Fruit fly (Drosophila melanogaster) whole organism, prepupa: ENCODE measurements around the gene Qsox2.

Source experiments
- CG10631 ChIP-seq: fragments of 200-800 bp; sonication (Bioruptor generic); optimal IDR thresholded peaks from 2 replicates; lab custom pipeline; 2016; ENCODE audit warnings: missing biosample characterization, missing genetic modification characterization
- CG10669 ChIP-seq: fragments of 200-800 bp; sonication (Bioruptor generic); optimal IDR thresholded peaks from 3 replicates; lab custom pipeline; 2018; ENCODE audit warnings: missing biosample characterization, mild to moderate bottlenecking, missing genetic modification characterization, moderate library complexity
- CG11294 ChIP-seq: fragments of 200-800 bp; sonication (Bioruptor generic); IDR thresholded peaks from 2 replicates; pipeline ENCODE4 v1.3.6; 2022; ENCODE audit warnings: missing biosample characterization, missing genetic modification characterization
- CG1621 ChIP-seq: fragments of 200-800 bp; sonication (Bioruptor generic); optimal IDR thresholded peaks from 3 replicates; lab custom pipeline; 2018; ENCODE audit warnings: missing biosample characterization, mild to moderate bottlenecking, missing genetic modification characterization
- CG16779 ChIP-seq: fragments of 200-800 bp; sonication (Bioruptor generic); optimal IDR thresholded peaks from 3 replicates; lab custom pipeline; 2017; ENCODE audit warnings: missing biosample characterization, mild to moderate bottlenecking, missing genetic modification characterization
- CG3032 ChIP-seq: fragments of 200-800 bp; optimal IDR thresholded peaks from 2 replicates; lab custom pipeline; 2019; ENCODE audit warnings: missing biosample characterization, mild to moderate bottlenecking, missing genetic modification characterization, moderate library complexity
- CG32006 ChIP-seq: fragments of 200-800 bp; sonication (Bioruptor generic); optimal IDR thresholded peaks from 3 replicates; lab custom pipeline; 2017; ENCODE audit warnings: missing biosample characterization, mild to moderate bottlenecking, missing genetic modification characterization
- CG34406 ChIP-seq: fragments of 200-800 bp; sonication (Bioruptor generic); optimal IDR thresholded peaks from 3 replicates; lab custom pipeline; 2016; ENCODE audit warnings: missing biosample characterization, missing genetic modification characterization
- CG3919 ChIP-seq: fragments of 200-800 bp; sonication (Bioruptor generic); optimal IDR thresholded peaks from 3 replicates; lab custom pipeline; 2016; ENCODE audit warnings: missing biosample characterization, missing genetic modification characterization
- CG6792 ChIP-seq: fragments of 200-800 bp; sonication (Bioruptor generic); optimal IDR thresholded peaks from 3 replicates; lab custom pipeline; 2016; ENCODE audit warnings: missing biosample characterization, missing genetic modification characterization
- CG6854 ChIP-seq: fragments of 200-800 bp; sonication (Bioruptor generic); optimal IDR thresholded peaks from 2 replicates; lab custom pipeline; 2017; ENCODE audit warnings: missing biosample characterization, mild to moderate bottlenecking, missing genetic modification characterization
- CG7368 ChIP-seq: fragments of 200-800 bp; sonication (Bioruptor generic); optimal IDR thresholded peaks from 3 replicates; lab custom pipeline; 2016; ENCODE audit warnings: missing biosample characterization, missing genetic modification characterization
- CG8119 ChIP-seq: fragments of 200-800 bp; sonication (Bioruptor generic); IDR thresholded peaks from 3 replicates; pipeline ENCODE4 v1.3.6; 2022; ENCODE audit warnings: missing biosample characterization, missing genetic modification characterization
- CG8319 ChIP-seq: fragments of 200-800 bp; sonication (Bioruptor generic); optimal IDR thresholded peaks from 3 replicates; lab custom pipeline; 2016; ENCODE audit warnings: missing biosample characterization, missing genetic modification characterization
- CG8632 ChIP-seq: fragments of 200-800 bp; sonication (Bioruptor generic); optimal IDR thresholded peaks from 3 replicates; lab custom pipeline; 2016; ENCODE audit warnings: missing biosample characterization, missing genetic modification characterization
- Eip75B ChIP-seq: fragments of 200-800 bp; sonication (Bioruptor generic); optimal IDR thresholded peaks from 3 replicates; lab custom pipeline; 2016; ENCODE audit warnings: missing biosample characterization, missing genetic modification characterization
- Eip78C ChIP-seq: fragments of 200-800 bp; sonication (Bioruptor generic); peaks from one replicate; lab custom pipeline; 2016; ENCODE audit warnings: missing biosample characterization, missing genetic modification characterization
- Ets96B ChIP-seq: fragments of 200-800 bp; optimal IDR thresholded peaks from 2 replicates; lab custom pipeline; 2019; ENCODE audit warnings: missing biosample characterization, mild to moderate bottlenecking, missing genetic modification characterization, moderate library complexity
- Gug ChIP-seq: fragments of 200-800 bp; sonication (Bioruptor generic); IDR thresholded peaks from 2 replicates; pipeline ENCODE4 v1.3.6; 2022; ENCODE audit warnings: missing biosample characterization, missing genetic modification characterization
- Hr38 ChIP-seq: sonication (Bioruptor generic); optimal IDR thresholded peaks from 2 replicates; lab custom pipeline; 2016; ENCODE audit warnings: missing biosample characterization, missing genetic modification characterization
- Lpt ChIP-seq: fragments of 200-800 bp; sonication (Bioruptor generic); optimal IDR thresholded peaks from 3 replicates; lab custom pipeline; 2016; ENCODE audit warnings: missing biosample characterization, missing genetic modification characterization
- Met ChIP-seq: fragments of 200-800 bp; sonication (Bioruptor generic); optimal IDR thresholded peaks from 3 replicates; lab custom pipeline; 2016; ENCODE audit warnings: missing biosample characterization, missing genetic modification characterization
- OdsH ChIP-seq: fragments of 200-800 bp; sonication (Bioruptor generic); optimal IDR thresholded peaks from 3 replicates; lab custom pipeline; 2016; ENCODE audit warnings: missing biosample characterization, missing genetic modification characterization
- Sox102F ChIP-seq: fragments of 200-800 bp; sonication (Bioruptor generic); optimal IDR thresholded peaks from 2 replicates; lab custom pipeline; 2016; ENCODE audit warnings: missing biosample characterization, mild to moderate bottlenecking, missing genetic modification characterization
- Sox14 ChIP-seq: fragments of 200-800 bp; sonication (Bioruptor generic); optimal IDR thresholded peaks from 3 replicates; lab custom pipeline; 2016; ENCODE audit warnings: missing biosample characterization, missing genetic modification characterization
- achi ChIP-seq: fragments of 200-800 bp; sonication (Bioruptor generic); optimal IDR thresholded peaks from 3 replicates; lab custom pipeline; 2016; ENCODE audit warnings: missing biosample characterization, missing genetic modification characterization
- dac ChIP-seq: fragments of 200-800 bp; sonication (Bioruptor generic); optimal IDR thresholded peaks from 2 replicates; lab custom pipeline; 2017; ENCODE audit warnings: missing biosample characterization, mild to moderate bottlenecking, missing genetic modification characterization
- dsx ChIP-seq: fragments of 200-800 bp; optimal IDR thresholded peaks from 3 replicates; lab custom pipeline; 2019; ENCODE audit warnings: missing biosample characterization, mild to moderate bottlenecking, missing genetic modification characterization, moderate library complexity; ENCODE audit not compliant: poor library complexity, severe bottlenecking
- eg ChIP-seq: fragments of 200-800 bp; sonication (Bioruptor generic); IDR thresholded peaks from 3 replicates; pipeline ENCODE4 v1.3.6; 2022; ENCODE audit warnings: missing biosample characterization, missing genetic modification characterization
- fd59A ChIP-seq: fragments of 200-800 bp; sonication (Bioruptor generic); optimal IDR thresholded peaks from 2 replicates; lab custom pipeline; 2017; ENCODE audit warnings: missing biosample characterization, mild to moderate bottlenecking, missing genetic modification characterization, missing genetic modification reagents
- fd85E ChIP-seq: fragments of 200-800 bp; sonication (Bioruptor generic); optimal IDR thresholded peaks from 3 replicates; lab custom pipeline; 2016; ENCODE audit warnings: missing biosample characterization, missing genetic modification characterization
- fkh ChIP-seq: fragments of 200-800 bp; sonication (Bioruptor generic); optimal IDR thresholded peaks from 3 replicates; lab custom pipeline; 2017; ENCODE audit warnings: missing biosample characterization, mild to moderate bottlenecking, missing genetic modification characterization, moderate library complexity
- pdm3 ChIP-seq: fragments of 200-800 bp; sonication (Bioruptor generic); optimal IDR thresholded peaks from 3 replicates; lab custom pipeline; 2016; ENCODE audit warnings: missing biosample characterization, missing genetic modification characterization
- salr ChIP-seq, 2 experiments: fragments of 200-800 bp; sonication (Bioruptor generic); optimal IDR thresholded peaks; 3 replicates each; lab custom pipeline; 2016 to 2018; ENCODE audit warnings: missing biosample characterization in 2 of 2, missing genetic modification characterization in 2 of 2, mild to moderate bottlenecking in 1 of 2
- spab ChIP-seq: fragments of 200-800 bp; sonication (Bioruptor generic); optimal IDR thresholded peaks from 2 replicates; lab custom pipeline; 2017; ENCODE audit warnings: missing biosample characterization, mild to moderate bottlenecking, missing genetic modification characterization, missing genetic modification reagents
- ss ChIP-seq, 2 experiments: fragments of 200-800 bp; sonication (Bioruptor generic); optimal IDR thresholded peaks; 2 replicates in 1 of 2; 3 replicates in 1 of 2; lab custom pipeline; 2017 to 2018; ENCODE audit warnings: mild to moderate bottlenecking in 2 of 2, missing biosample characterization in 2 of 2, missing genetic modification characterization in 2 of 2, moderate library complexity in 1 of 2
- svp ChIP-seq: fragments of 200-800 bp; sonication (Bioruptor generic); peaks from one replicate; lab custom pipeline; 2016; ENCODE audit warnings: missing biosample characterization, missing genetic modification characterization

The Qsox2 gene

dm6 chr3R:21913447-21913846, at the start of gene Qsox2:
Gene Qsox2, plus strand, starts transcription at chr3R:21913747.
- TF ChIP-seq Lpt (GFP tag; lab: Kevin White, UChicago) (no peak), Sox14 (GFP tag; lab: Kevin White, UChicago) (no peak), svp (GFP tag; lab: Kevin White, UChicago) (peak; percentile 19), dac (GFP tag; lab: Kevin White, UChicago) (no peak), CG1621 (tag; lab: Kevin White, UChicago) (no peak), ss (GFP tag; optimal IDR thresholded peaks at IDR 0.05; lab: Kevin White, UChicago) (peak in 1 of 2 experiments; percentile 11), CG32006 (GFP tag; lab: Kevin White, UChicago) (no peak), dsx (GFP tag; lab: Kevin White, UChicago) (peak; percentile 43)

- TF ChIP-seq achi (GFP tag; lab: Kevin White, UChicago) (no peak), svp (GFP tag; lab: Kevin White, UChicago) (peak; percentile 53), CG32006 (GFP tag; lab: Kevin White, UChicago) (peak; percentile 15), CG8119 (0 out of 3 replicates have a peak, but pooled peaks have one; percentile 38)
Measured at dm6 chr3R:21863817-21864384, 49.6 kb upstream of the Qsox2 start.

- TF ChIP-seq CG6792 (GFP tag; lab: Kevin White, UChicago) (no peak), CG34406 (GFP tag; lab: Kevin White, UChicago) (no peak), salr (GFP tag; optimal IDR thresholded peaks at IDR 0.05; lab: Kevin White, UChicago) (no peak), dac (GFP tag; lab: Kevin White, UChicago) (no peak), Met (GFP tag; lab: Kevin White, UChicago) (no peak), Eip75B (GFP tag; lab: Kevin White, UChicago) (no peak), fd59A (GFP tag; lab: Kevin White, UChicago) (no peak), CG8632 (no peak), CG10631 (GFP tag; lab: Kevin White, UChicago) (no peak), Sox14 (GFP tag; lab: Kevin White, UChicago) (no peak), dsx (GFP tag; lab: Kevin White, UChicago) (no peak), CG6854 (no peak), eg (GFP tag; lab: Robert Waterston, UW) (no peak), Hr38 (GFP tag; lab: Kevin White, UChicago) (no peak), CG3919 (GFP tag; lab: Kevin White, UChicago) (no peak)
Measured at dm6 chr3R:21864484-21864883, 49.1 kb upstream of the Qsox2 start.

dm6 chr3R:21864992-21865391, 48.6 kb upstream of the Qsox2 start, which contains the start of gene lsn:
Gene lsn, plus strand, starts transcription at chr3R:21865168.
- TF ChIP-seq achi (GFP tag; lab: Kevin White, UChicago) = no peak
- TF ChIP-seq CG11294 (GFP tag; lab: Robert Waterston, UW) = no peak
- TF ChIP-seq dac (GFP tag; lab: Kevin White, UChicago) = no peak
- no peak for TF ChIP-seq OdsH (GFP tag; lab: Kevin White, UChicago)
- TF ChIP-seq Gug (GFP tag; lab: Robert Waterston, UW) = no peak
- no peak for TF ChIP-seq svp (GFP tag; lab: Kevin White, UChicago)
- TF ChIP-seq Ets96B (tag; lab: Kevin White, UChicago) = no peak
- TF ChIP-seq CG10631 (GFP tag; lab: Kevin White, UChicago) = no peak
- TF ChIP-seq CG34406 (GFP tag; lab: Kevin White, UChicago) = no peak
- no peak for TF ChIP-seq CG8319 (GFP tag; lab: Kevin White, UChicago)
- TF ChIP-seq fkh (GFP tag; lab: Kevin White, UChicago) = peak; percentile 64
- peak; percentile 53 for TF ChIP-seq Eip78C (GFP tag; lab: Kevin White, UChicago)
- no peak for TF ChIP-seq CG8119

- TF ChIP-seq spab (GFP tag; lab: Kevin White, UChicago) (no peak), Ets96B (tag; lab: Kevin White, UChicago) (no peak), CG6854 (no peak), fd85E (GFP tag; lab: Kevin White, UChicago) (no peak), fkh (GFP tag; lab: Kevin White, UChicago) (no peak), CG8319 (GFP tag; lab: Kevin White, UChicago) (no peak), CG34406 (GFP tag; lab: Kevin White, UChicago) (no peak), CG3032 (tag; lab: Kevin White, UChicago) (no peak), Sox102F (GFP tag; lab: Kevin White, UChicago) (no peak), CG16779 (no peak), Hr38 (GFP tag; lab: Kevin White, UChicago) (no peak), CG7368 (no peak), CG1621 (tag; lab: Kevin White, UChicago) (no peak), CG10669 (GFP tag; lab: Kevin White, UChicago) (no peak), salr (GFP tag; optimal IDR thresholded peaks at IDR 0.05; lab: Kevin White, UChicago) (no peak), CG3919 (GFP tag; lab: Kevin White, UChicago) (no peak), CG8119 (no peak), pdm3 (GFP tag; lab: Kevin White, UChicago) (no peak)
Measured at dm6 chr3R:21867819-21868218, 45.7 kb upstream of the Qsox2 start, which contains the start of the genes CG6569 and Cby. Gene CG6569, minus strand, starts transcription at chr3R:21867919. Gene Cby, plus strand, starts transcription at chr3R:21868003.
